Worm (Caenorhabditis elegans) whole organism, early embryonic: Measurements from ENCODE around the gene sre-11.

ENCODE experiments used
- B0310.2 ChIP-seq: sonication (generic microtip); optimal IDR thresholded peaks from 2 replicates; lab custom pipeline; 2016; ENCODE audit warnings: mild to moderate bottlenecking, missing genetic modification characterization, missing compliant biosample characterization
- ama-1 ChIP-seq: fragments of 150-350 bp; optimal IDR thresholded peaks from 2 replicates; lab custom pipeline; 2014
- ceh-36 ChIP-seq: sonication (generic microtip); optimal IDR thresholded peaks from 2 replicates; lab custom pipeline; 2016; ENCODE audit warnings: missing genetic modification characterization, inconsistent platforms, missing compliant biosample characterization
- ets-7 ChIP-seq: sonication (generic microtip); optimal IDR thresholded peaks from 2 replicates; lab custom pipeline; 2016; ENCODE audit warnings: missing genotype, missing genetic modification characterization, missing compliant biosample characterization
- flt-1 ChIP-seq: fragments of 200-800 bp; sonication (Bioruptor generic); IDR thresholded peaks from 2 replicates; pipeline ENCODE4 v1.3.6; 2022; ENCODE audit warnings: missing genetic modification characterization, missing compliant biosample characterization
- hmg-4 ChIP-seq: fragments of 200-800 bp; sonication (Bioruptor generic); optimal IDR thresholded peaks from 2 replicates; lab custom pipeline; 2018; ENCODE audit warnings: mild to moderate bottlenecking, missing genetic modification characterization, missing compliant biosample characterization
- hnd-1 ChIP-seq: sonication (generic microtip); optimal IDR thresholded peaks from 2 replicates; lab custom pipeline; 2016; ENCODE audit warnings: missing genetic modification characterization, missing compliant biosample characterization
- pes-1 ChIP-seq: fragments of 200-800 bp; sonication (Bioruptor generic); IDR thresholded peaks from 2 replicates; pipeline ENCODE4 v1.3.6; 2022; ENCODE audit warnings: missing genetic modification reagents, missing genetic modification characterization, missing compliant biosample characterization
- scrt-1 ChIP-seq: fragments of 200-800 bp; sonication (Bioruptor generic); IDR thresholded peaks from 2 replicates; pipeline ENCODE4 v1.3.6; 2022; ENCODE audit warnings: missing genetic modification characterization, missing compliant biosample characterization
- sea-1 ChIP-seq: fragments of 200-800 bp; sonication (Bioruptor generic); conservative IDR thresholded peaks from 2 replicates; pipeline ENCODE4 v1.3.6; 2022; ENCODE audit warnings: missing genetic modification characterization, missing compliant biosample characterization
- tbx-11 ChIP-seq: fragments of 200-800 bp; sonication (Bioruptor generic); IDR thresholded peaks from 2 replicates; pipeline ENCODE4 v1.3.6; 2022; ENCODE audit warnings: missing genetic modification characterization, missing compliant biosample characterization
- tbx-37 ChIP-seq: fragments of 200-800 bp; sonication (Bioruptor generic); conservative IDR thresholded peaks from 2 replicates; pipeline ENCODE4 v1.3.6; 2022; ENCODE audit warnings: missing genetic modification reagents, missing genetic modification characterization, missing compliant biosample characterization
- tra-4 ChIP-seq: sonication (generic microtip); optimal IDR thresholded peaks from 2 replicates; lab custom pipeline; 2017; ENCODE audit warnings: missing genetic modification characterization, missing compliant biosample characterization

- TF ChIP-seq flt-1 (GFP tag; lab: Robert Waterston, UW) (no peak), tra-4 (tag; lab: Kevin White, UChicago) (no peak), sea-1 (GFP tag; lab: Robert Waterston, UW) (no peak), ets-7 (no peak), ama-1 (lab: Kevin White, UChicago) (no peak), B0310.2 (tag; lab: Kevin White, UChicago) (no peak), ceh-36 (tag; lab: Kevin White, UChicago) (no peak), scrt-1 (GFP tag; lab: Robert Waterston, UW) (no peak), tbx-11 (GFP tag; lab: Robert Waterston, UW) (no peak), pes-1 (GFP tag; lab: Robert Waterston, UW) (no peak), hnd-1 (tag; lab: Kevin White, UChicago) (no peak), tbx-37 (no peak), hmg-4 (GFP tag; lab: Kevin White, UChicago) (no peak)
Measured at ce11 chrV:7645454-7645853, 38.3 kb downstream of the sre-11 start, which contains the start of gene str-47.
